Fruit fly (Drosophila melanogaster) whole organism, wandering third instar larva: ENCODE data around the gene Tmem43.

Source experiments
- jim ChIP-seq: fragments of 175-275, 200-325 bp; sonication (Bioruptor generic); optimal IDR thresholded peaks from 2 replicates; lab custom pipeline; 2016; ENCODE audit warnings: missing biosample characterization, mild to moderate bottlenecking, missing genetic modification characterization
- tai ChIP-seq: sonication (Bioruptor generic); optimal IDR thresholded peaks from 2 replicates; lab custom pipeline; 2016; ENCODE audit warnings: missing biosample characterization, missing genetic modification characterization

- TF ChIP-seq tai (GFP tag; lab: Kevin White, UChicago) (no peak), jim (GFP tag; lab: Kevin White, UChicago) (no peak)
Observed at dm6 chr3L:7874507-7874906, 40.4 kb downstream of the Tmem43 start.
